Worm (Caenorhabditis elegans) whole organism, late embryonic: ENCODE measurements around the gene ptr-18.

Source experiments
- ama-1 ChIP-seq: fragments of 150-350 bp; optimal IDR thresholded peaks from 2 replicates; lab custom pipeline; 2014
- dmd-4 ChIP-seq: sonication (generic microtip); optimal IDR thresholded peaks from 2 replicates; lab custom pipeline; 2016; ENCODE audit warnings: borderline replicate concordance, missing genetic modification characterization, missing compliant biosample characterization
- unc-55 ChIP-seq: sonication (generic microtip); optimal IDR thresholded peaks from 2 replicates; lab custom pipeline; 2017; ENCODE audit warnings: missing biosample characterization, missing genetic modification reagents, missing genetic modification characterization

ce11 chrII:12984709-12985108 lies 19.4 kb downstream of the ptr-18 start:
- no peak for TF ChIP-seq ama-1 (lab: Kevin White, UChicago)
- no peak for TF ChIP-seq dmd-4 (tag; lab: Kevin White, UChicago)
- no peak for TF ChIP-seq unc-55 (GFP tag; lab: Kevin White, UChicago)
